Worm (Caenorhabditis elegans) whole organism, late embryonic: Measurements from ENCODE around the gene Y42A5A.1.

Experiments
- C08G9.2 ChIP-seq: sonication (generic microtip); optimal IDR thresholded peaks from 2 replicates; lab custom pipeline; 2016; ENCODE audit warnings: mild to moderate bottlenecking, missing genetic modification characterization, moderate library complexity, missing compliant biosample characterization
- F13H6.1 ChIP-seq: sonication (generic microtip); optimal IDR thresholded peaks from 2 replicates; lab custom pipeline; 2016; ENCODE audit warnings: missing genetic modification characterization, missing compliant biosample characterization
- T23F11.4 ChIP-seq: fragments of 200-800 bp; sonication (Bioruptor generic); optimal IDR thresholded peaks from 2 replicates; lab custom pipeline; 2018; ENCODE audit warnings: mild to moderate bottlenecking, missing genetic modification characterization, missing compliant biosample characterization
- ceh-18 ChIP-seq: sonication (generic microtip); optimal IDR thresholded peaks from 2 replicates; lab custom pipeline; 2016; ENCODE audit warnings: missing genetic modification characterization, missing compliant biosample characterization
- ceh-19 ChIP-seq: fragments of 200-800 bp; sonication (Bioruptor generic); optimal IDR thresholded peaks from 2 replicates; lab custom pipeline; 2018; ENCODE audit warnings: mild to moderate bottlenecking, missing genetic modification characterization, missing compliant biosample characterization
- ceh-34 ChIP-seq: sonication (generic microtip); optimal IDR thresholded peaks from 2 replicates; lab custom pipeline; 2016; ENCODE audit warnings: mild to moderate bottlenecking, missing genetic modification characterization, missing compliant biosample characterization
- ceh-9 ChIP-seq: sonication (generic microtip); optimal IDR thresholded peaks from 2 replicates; lab custom pipeline; 2016; ENCODE audit warnings: mild to moderate bottlenecking, missing genetic modification characterization, inconsistent platforms, missing compliant biosample characterization
- che-1 ChIP-seq: sonication (generic microtip); optimal IDR thresholded peaks from 2 replicates; lab custom pipeline; 2016; ENCODE audit warnings: mild to moderate bottlenecking, missing genetic modification characterization, missing compliant biosample characterization
- elt-2 ChIP-seq: sonication (generic microtip); optimal IDR thresholded peaks from 2 replicates; lab custom pipeline; 2016; ENCODE audit warnings: missing genetic modification reagents, missing genetic modification characterization, missing compliant biosample characterization
- elt-4 ChIP-seq: sonication (generic microtip); optimal IDR thresholded peaks from 2 replicates; lab custom pipeline; 2016; ENCODE audit warnings: missing genetic modification characterization, missing compliant biosample characterization
- ets-4 ChIP-seq: sonication (generic microtip); optimal IDR thresholded peaks from 2 replicates; lab custom pipeline; 2016; ENCODE audit warnings: missing genetic modification characterization, missing compliant biosample characterization
- eyg-1 ChIP-seq: sonication (generic microtip); optimal IDR thresholded peaks from 2 replicates; lab custom pipeline; 2016; ENCODE audit warnings: missing genotype, missing genetic modification characterization, missing compliant biosample characterization
- gmeb-2 ChIP-seq: sonication (generic microtip); optimal IDR thresholded peaks from 2 replicates; lab custom pipeline; 2016; ENCODE audit warnings: missing genetic modification characterization, inconsistent platforms, missing compliant biosample characterization
- hlh-13 ChIP-seq: fragments of 200-800 bp; sonication (Bioruptor generic); optimal IDR thresholded peaks from 2 replicates; lab custom pipeline; 2018; ENCODE audit warnings: mild to moderate bottlenecking, missing genetic modification characterization, missing compliant biosample characterization
- hlh-15 ChIP-seq: sonication (generic microtip); optimal IDR thresholded peaks from 2 replicates; lab custom pipeline; 2016; ENCODE audit warnings: missing genetic modification characterization, missing compliant biosample characterization
- hlh-30 ChIP-seq: sonication (generic microtip); optimal IDR thresholded peaks from 2 replicates; lab custom pipeline; 2017; ENCODE audit warnings: antibody characterized with exemption, missing genetic modification characterization, missing compliant biosample characterization; ENCODE audit not compliant: insufficient read depth
- hlh-6 ChIP-seq: sonication (generic microtip); optimal IDR thresholded peaks from 2 replicates; lab custom pipeline; 2016; ENCODE audit warnings: missing genotype, missing genetic modification characterization, missing compliant biosample characterization
- hlh-8 ChIP-seq: sonication (generic microtip); optimal IDR thresholded peaks from 2 replicates; lab custom pipeline; 2016; ENCODE audit warnings: missing genotype, missing genetic modification characterization, missing compliant biosample characterization
- madf-2 ChIP-seq: sonication (generic microtip); optimal IDR thresholded peaks from 2 replicates; lab custom pipeline; 2017; ENCODE audit warnings: missing genetic modification characterization, missing compliant biosample characterization
- nfya-1 ChIP-seq: sonication (generic microtip); optimal IDR thresholded peaks from 2 replicates; lab custom pipeline; 2017; ENCODE audit warnings: missing genetic modification characterization, mild to moderate bottlenecking, missing compliant biosample characterization, antibody characterized with exemption, moderate library complexity
- nhr-11 ChIP-seq: fragments of 150-350 bp; optimal IDR thresholded peaks from 2 replicates; lab custom pipeline; 2014; ENCODE audit warnings: missing biosample characterization, missing genetic modification characterization
- pag-3 ChIP-seq: sonication (generic microtip); optimal IDR thresholded peaks from 2 replicates; lab custom pipeline; 2016; ENCODE audit warnings: missing compliant biosample characterization, missing genetic modification characterization, borderline replicate concordance
- pat-9 ChIP-seq: fragments of 200-800 bp; sonication (Bioruptor generic); optimal IDR thresholded peaks from 2 replicates; lab custom pipeline; 2018; ENCODE audit warnings: mild to moderate bottlenecking, missing genetic modification characterization, moderate library complexity, missing compliant biosample characterization
- pax-1 ChIP-seq: fragments of 150-350 bp; optimal IDR thresholded peaks from 2 replicates; lab custom pipeline; 2014; ENCODE audit warnings: missing biosample characterization, missing genetic modification characterization
- pros-1 ChIP-seq: fragments of 150-350 bp; optimal IDR thresholded peaks from 2 replicates; lab custom pipeline; 2014; ENCODE audit warnings: missing biosample characterization, missing genetic modification reagents, missing genetic modification characterization
- rnt-1 ChIP-seq: sonication (generic microtip); optimal IDR thresholded peaks from 2 replicates; lab custom pipeline; 2016; ENCODE audit warnings: missing genetic modification characterization, missing compliant biosample characterization
- sdc-2 ChIP-seq: sonication (generic microtip); optimal IDR thresholded peaks from 2 replicates; lab custom pipeline; 2016; ENCODE audit warnings: missing genotype, missing genetic modification characterization, missing compliant biosample characterization
- sox-2 ChIP-seq: fragments of 200-800 bp; sonication (Bioruptor generic); IDR thresholded peaks from 2 replicates; pipeline ENCODE4 v1.3.6; 2022; ENCODE audit warnings: missing genetic modification reagents, missing genetic modification characterization, missing compliant biosample characterization
- syd-9 ChIP-seq: sonication (generic microtip); optimal IDR thresholded peaks from 2 replicates; lab custom pipeline; 2016; ENCODE audit warnings: mild to moderate bottlenecking, missing genetic modification characterization, moderate library complexity, missing compliant biosample characterization
- tbx-2 ChIP-seq: sonication (generic microtip); optimal IDR thresholded peaks from 2 replicates; lab custom pipeline; 2016; ENCODE audit warnings: missing genetic modification characterization, missing compliant biosample characterization
- ttx-3 ChIP-seq: sonication (generic microtip); optimal IDR thresholded peaks from 2 replicates; lab custom pipeline; 2016; ENCODE audit warnings: missing genetic modification reagents, missing genetic modification characterization, missing compliant biosample characterization
- unc-3 ChIP-seq, 2 experiments: fragments of 200-800 bp in 1 of 2; sonication (Bioruptor generic) in 1 of 2; sonication (generic microtip) in 1 of 2; conservative IDR thresholded peaks in 1 of 2; optimal IDR thresholded peaks in 1 of 2; 2 replicates each; pipeline versions ENCODE4 v1.3.6 to Lab custom; 2016 to 2022; ENCODE audit warnings: missing compliant biosample characterization in 2 of 2, missing genetic modification characterization in 2 of 2, missing genetic modification reagents in 1 of 2
- unc-42 ChIP-seq: sonication (generic microtip); optimal IDR thresholded peaks from 2 replicates; lab custom pipeline; 2016; ENCODE audit warnings: missing genotype, missing genetic modification characterization, missing compliant biosample characterization
- unc-55 ChIP-seq: sonication (generic microtip); optimal IDR thresholded peaks from 2 replicates; lab custom pipeline; 2017; ENCODE audit warnings: missing biosample characterization, missing genetic modification reagents, missing genetic modification characterization
- unc-86 ChIP-seq: sonication (generic microtip); optimal IDR thresholded peaks from 2 replicates; lab custom pipeline; 2016; ENCODE audit warnings: missing genetic modification characterization, missing compliant biosample characterization
- zip-5 ChIP-seq: sonication (generic microtip); optimal IDR thresholded peaks from 2 replicates; lab custom pipeline; 2016; ENCODE audit warnings: missing genetic modification characterization, missing compliant biosample characterization

The Y42A5A.1 gene

ce11 chrV:11039379-11039954 lies 48.3 kb upstream of the Y42A5A.1 start, which contains the start of gene pak-2 (continued):
- TF ChIP-seq unc-42 (tag; lab: Kevin White, UChicago): peak; percentile 92
- no peak for TF ChIP-seq sox-2 (GFP tag; lab: Robert Waterston, UW)
- peak; percentile 47 for TF ChIP-seq ttx-3 (tag; lab: Kevin White, UChicago)
- TF ChIP-seq ceh-34 (tag; lab: Kevin White, UChicago): peak; percentile 84
- peak; percentile 91 for TF ChIP-seq F13H6.1 (tag; lab: Kevin White, UChicago)
- TF ChIP-seq hlh-8 (tag; lab: Kevin White, UChicago): peak; percentile 83
- TF ChIP-seq C08G9.2 (tag; lab: Kevin White, UChicago): peak; percentile 96
- TF ChIP-seq hlh-30 (tag; lab: Kevin White, UChicago): no peak
- peak; percentile 39 for TF ChIP-seq gmeb-2 (tag; lab: Kevin White, UChicago)
- peak; percentile 61 for TF ChIP-seq unc-86
- TF ChIP-seq nhr-11 (tag; lab: Kevin White, UChicago): no peak
- TF ChIP-seq nfya-1 (tag; lab: Kevin White, UChicago): peak; percentile 54
- TF ChIP-seq elt-2 (tag; lab: Kevin White, UChicago): peak; percentile 90
- TF ChIP-seq elt-4: no peak
- no peak for TF ChIP-seq pag-3 (tag; lab: Kevin White, UChicago)
- TF ChIP-seq unc-3 (GFP tag; conservative IDR thresholded peaks at IDR 0.05; lab: Robert Waterston, UW): no peak
- TF ChIP-seq unc-3 (tag; optimal IDR thresholded peaks at IDR 0.05; lab: Kevin White, UChicago): peak; percentile 77
- TF ChIP-seq ceh-19: peak; percentile 59
- peak; percentile 73 for TF ChIP-seq hlh-6 (tag; lab: Kevin White, UChicago)
- no peak for TF ChIP-seq ceh-9 (tag; lab: Kevin White, UChicago)
- peak; percentile 66 for TF ChIP-seq hlh-15
- no peak for TF ChIP-seq pros-1 (tag; lab: Kevin White, UChicago)
- peak; percentile 36 for TF ChIP-seq sdc-2 (tag; lab: Kevin White, UChicago)
- peak; percentile 83 for TF ChIP-seq ceh-18 (tag; lab: Kevin White, UChicago)
- peak; percentile 97 for TF ChIP-seq ets-4 (tag; lab: Kevin White, UChicago)
- peak; percentile 57 for TF ChIP-seq eyg-1

DNA sequence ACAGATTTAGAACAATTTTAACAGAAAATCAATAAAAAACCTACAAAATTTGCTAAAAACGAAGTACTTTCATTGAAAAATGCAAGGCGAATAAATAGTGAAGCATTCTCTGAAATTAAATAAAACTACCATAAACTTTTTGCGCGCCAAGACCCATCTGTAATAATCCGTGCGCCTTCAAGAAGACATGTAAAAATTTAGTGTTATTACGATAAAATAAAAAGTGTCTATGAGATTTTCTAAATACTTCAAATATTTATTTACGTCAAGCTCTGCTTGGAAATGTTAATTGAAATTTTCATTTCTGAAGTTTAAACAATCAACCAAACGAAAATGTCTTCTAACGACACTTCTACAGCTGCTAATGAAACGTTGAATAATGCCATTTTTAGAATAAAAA lies 47.7 kb upstream of the Y42A5A.1 start, which contains the start of gene C45B11.9:
C45B11.9 (plus strand) TSS at position 301 of the 400 bp plus-strand sequence.
- TF ChIP-seq zip-5 (tag; lab: Kevin White, UChicago): no peak
- no peak for TF ChIP-seq unc-55 (GFP tag; lab: Kevin White, UChicago)
- no peak for TF ChIP-seq syd-9 (tag; lab: Kevin White, UChicago)
- no peak for TF ChIP-seq ceh-19
- TF ChIP-seq sdc-2 (tag; lab: Kevin White, UChicago): no peak
- TF ChIP-seq pros-1 (tag; lab: Kevin White, UChicago): no peak
- TF ChIP-seq rnt-1 (tag; lab: Kevin White, UChicago): no peak

ce11 chrV:11040473-11040872 lies 47.3 kb upstream of the Y42A5A.1 start, which contains the start of gene C45B11.8:
Gene C45B11.8 (plus strand): TSS chrV:11040773.
- TF ChIP-seq ceh-19 (no peak), hlh-15 (no peak), unc-42 (tag; lab: Kevin White, UChicago) (no peak), madf-2 (tag; lab: Kevin White, UChicago) (no peak), tbx-2 (tag; lab: Kevin White, UChicago) (no peak), hlh-13 (GFP tag; lab: Kevin White, UChicago) (no peak), T23F11.4 (GFP tag; lab: Kevin White, UChicago) (no peak), pat-9 (no peak), pax-1 (tag; lab: Kevin White, UChicago) (no peak), ets-4 (tag; lab: Kevin White, UChicago) (no peak), che-1 (no peak)
